Worm (Caenorhabditis elegans) whole organism, midembryonic: ENCODE results near the gene ugt-34.

Experiments
- T22C8.4 ChIP-seq: fragments of 200-800 bp; sonication (Bioruptor generic); IDR thresholded peaks from 2 replicates; pipeline ENCODE4 v1.3.6; 2022; ENCODE audit warnings: missing genetic modification characterization, missing compliant biosample characterization
- cog-1 ChIP-seq: sonication (generic microtip); optimal IDR thresholded peaks from 2 replicates; lab custom pipeline; 2016; ENCODE audit warnings: missing genetic modification characterization, missing compliant biosample characterization
- flt-1 ChIP-seq: fragments of 200-800 bp; sonication (Bioruptor generic); IDR thresholded peaks from 2 replicates; pipeline ENCODE4 v1.3.6; 2022; ENCODE audit warnings: missing genetic modification characterization, missing compliant biosample characterization
- klf-2 ChIP-seq: fragments of 200-800 bp; sonication (Bioruptor generic); conservative IDR thresholded peaks from 2 replicates; pipeline ENCODE4 v1.3.6; 2022; ENCODE audit warnings: missing genetic modification reagents, missing genetic modification characterization, missing compliant biosample characterization
- med-1 ChIP-seq: sonication (generic microtip); optimal IDR thresholded peaks from 2 replicates; lab custom pipeline; 2017; ENCODE audit warnings: missing genetic modification characterization, mild to moderate bottlenecking, missing compliant biosample characterization, antibody characterized with exemption, missing genetic modification reagents; ENCODE audit not compliant: insufficient read depth
- ref-1 ChIP-seq: fragments of 200-800 bp; sonication (Bioruptor generic); conservative IDR thresholded peaks from 2 replicates; pipeline ENCODE4 v1.3.6; 2022; ENCODE audit warnings: missing genetic modification reagents, missing genetic modification characterization, missing compliant biosample characterization
- tab-1 ChIP-seq: fragments of 200-800 bp; sonication (Bioruptor generic); IDR thresholded peaks from 2 replicates; pipeline ENCODE4 v1.3.6; 2022; ENCODE audit warnings: missing genetic modification characterization, missing compliant biosample characterization
- ztf-23 ChIP-seq: fragments of 200-800 bp; sonication (Bioruptor generic); IDR thresholded peaks from 2 replicates; pipeline ENCODE4 v1.3.6; 2022; ENCODE audit warnings: missing genetic modification reagents, missing genetic modification characterization, missing compliant biosample characterization
- ztf-29 ChIP-seq: fragments of 200-800 bp; sonication (Bioruptor generic); IDR thresholded peaks from 2 replicates; pipeline ENCODE4 v1.3.6; 2022; ENCODE audit warnings: missing genetic modification reagents, missing genetic modification characterization, missing compliant biosample characterization

ugt-34 gene

DNA sequence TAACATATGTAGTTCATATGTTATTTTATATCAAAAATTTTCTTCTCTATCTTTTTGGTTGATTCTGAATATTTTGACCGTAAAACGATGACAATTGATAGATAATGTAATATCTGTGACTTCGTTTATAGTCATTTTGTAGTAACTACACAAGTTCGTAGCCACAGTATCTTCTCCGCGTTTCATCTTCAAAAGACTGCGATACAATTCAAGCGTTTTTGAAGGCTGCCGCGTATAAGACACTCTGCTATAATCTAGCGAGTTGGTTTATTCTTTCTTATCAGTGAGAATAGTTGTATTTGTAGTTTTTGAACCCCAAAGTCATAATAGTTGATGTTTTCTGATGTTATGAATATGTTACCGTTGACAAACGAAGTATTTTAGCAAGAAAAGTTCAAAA, at the start of gene ugt-34:
Gene ugt-34 (minus strand): TSS at position 21 of the 400 bp plus-strand sequence.
- TF ChIP-seq ref-1 (GFP tag; lab: Robert Waterston, UW) (no peak), ztf-23 (GFP tag; lab: Robert Waterston, UW) (no peak), T22C8.4 (no peak), flt-1 (GFP tag; lab: Robert Waterston, UW) (no peak), tab-1 (GFP tag; lab: Robert Waterston, UW) (no peak), med-1 (GFP tag; lab: Kevin White, UChicago) (no peak), ztf-29 (GFP tag; lab: Robert Waterston, UW) (no peak), klf-2 (no peak)

DNA sequence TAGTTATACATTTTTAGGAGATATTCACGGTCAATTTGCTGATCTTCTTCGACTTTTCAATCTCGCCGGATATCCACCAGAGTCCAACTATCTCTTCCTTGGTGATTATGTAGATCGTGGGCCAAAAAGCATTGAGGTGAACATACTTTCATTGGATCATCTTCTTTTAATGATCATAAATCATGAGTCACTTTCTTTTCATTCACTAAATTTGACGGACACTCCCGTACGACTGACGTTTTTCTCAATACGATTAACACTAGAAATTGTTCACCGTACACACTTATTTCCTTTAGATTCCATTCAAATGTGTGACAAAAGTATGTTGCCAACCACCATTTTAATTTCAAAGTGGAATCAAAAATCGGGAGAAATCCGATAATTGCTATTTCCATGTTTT, 46.1 kb upstream of the ugt-34 start:
- TF ChIP-seq klf-2 (no peak), cog-1 (tag; lab: Kevin White, UChicago) (no peak), ztf-23 (GFP tag; lab: Robert Waterston, UW) (no peak), ref-1 (GFP tag; lab: Robert Waterston, UW) (no peak)

DNA sequence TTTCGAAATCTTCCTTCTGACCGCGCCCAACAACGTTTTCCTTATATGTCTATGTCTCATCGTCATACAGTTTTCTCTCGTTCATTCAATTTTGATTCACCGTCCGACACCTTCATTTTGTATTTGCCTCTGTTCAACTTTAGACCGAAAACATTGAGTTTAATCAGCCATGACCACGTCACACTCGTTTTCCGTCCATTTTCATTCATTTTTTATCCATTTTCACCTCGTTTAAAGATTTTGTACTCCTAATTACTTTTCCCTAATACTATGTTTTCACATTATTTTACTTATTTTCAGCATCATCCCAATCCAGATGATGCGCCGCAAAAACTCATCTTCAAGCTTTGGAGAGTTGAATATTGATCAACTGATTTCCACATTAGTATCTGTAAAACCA, 45.5 kb upstream of the ugt-34 start, which contains the start of gene pph-1:
Gene pph-1 (plus strand): TSS at position 301 of the 400 bp plus-strand sequence.
- no peak for TF ChIP-seq T22C8.4
- TF ChIP-seq flt-1 (GFP tag; lab: Robert Waterston, UW): no peak
- TF ChIP-seq cog-1 (tag; lab: Kevin White, UChicago): no peak
- TF ChIP-seq tab-1 (GFP tag; lab: Robert Waterston, UW): no peak
- TF ChIP-seq ref-1 (GFP tag; lab: Robert Waterston, UW): no peak
- no peak for TF ChIP-seq klf-2
- TF ChIP-seq ztf-29 (GFP tag; lab: Robert Waterston, UW): no peak
- TF ChIP-seq ztf-23 (GFP tag; lab: Robert Waterston, UW): no peak
- no peak for TF ChIP-seq med-1 (GFP tag; lab: Kevin White, UChicago)

DNA sequence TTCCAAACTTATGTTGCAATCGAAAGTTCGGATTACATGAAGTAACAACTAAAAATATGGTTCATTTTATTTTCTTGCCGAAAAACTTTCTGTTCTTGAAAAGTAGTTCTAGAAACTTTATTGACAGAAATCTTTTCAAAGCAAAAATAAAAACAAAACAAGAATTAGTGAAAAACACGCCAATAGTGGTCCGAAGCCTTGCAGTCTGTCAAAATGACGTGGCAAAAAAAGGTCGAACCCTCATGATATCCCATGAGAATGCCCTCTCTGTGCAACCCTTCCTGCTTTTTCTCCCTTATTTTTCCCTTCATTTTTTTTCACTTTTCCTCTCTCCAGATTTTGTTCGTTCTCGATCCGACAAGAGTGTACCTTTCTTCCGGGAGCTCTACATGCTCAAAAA, 42.3 kb upstream of the ugt-34 start:
- TF ChIP-seq cog-1 (tag; lab: Kevin White, UChicago): no peak
- TF ChIP-seq ztf-29 (GFP tag; lab: Robert Waterston, UW): no peak
- TF ChIP-seq med-1 (GFP tag; lab: Kevin White, UChicago): no peak
- TF ChIP-seq ztf-23 (GFP tag; lab: Robert Waterston, UW): no peak
- TF ChIP-seq T22C8.4: no peak
- TF ChIP-seq tab-1 (GFP tag; lab: Robert Waterston, UW): no peak
- TF ChIP-seq ref-1 (GFP tag; lab: Robert Waterston, UW): no peak
- no peak for TF ChIP-seq flt-1 (GFP tag; lab: Robert Waterston, UW)
- no peak for TF ChIP-seq klf-2

DNA sequence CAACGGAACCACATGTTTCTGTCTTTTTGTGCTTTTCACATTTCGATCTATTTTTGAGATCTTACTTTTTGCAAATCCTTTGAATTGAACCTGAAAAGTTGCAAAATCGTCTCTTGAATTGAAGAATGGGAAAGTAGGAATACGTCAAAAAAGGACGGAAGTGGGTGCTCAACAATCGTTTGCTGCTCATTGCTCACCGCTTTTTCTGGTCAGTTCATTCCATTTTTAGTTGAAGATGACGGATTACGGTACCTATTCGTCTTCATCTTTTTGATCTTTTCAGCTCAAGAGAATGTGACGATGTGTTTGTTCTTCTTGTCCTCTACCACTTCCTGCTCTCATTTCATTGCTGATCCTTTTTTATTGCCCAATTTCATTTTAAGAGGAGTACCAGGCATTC, 38.4 kb upstream of the ugt-34 start, which contains the start of gene C05A2.4:
Gene C05A2.4 (plus strand): TSS at position 301 of the 400 bp plus-strand sequence.
- TF ChIP-seq med-1 (GFP tag; lab: Kevin White, UChicago) (no peak), ztf-29 (GFP tag; lab: Robert Waterston, UW) (no peak), klf-2 (no peak), cog-1 (tag; lab: Kevin White, UChicago) (no peak), tab-1 (GFP tag; lab: Robert Waterston, UW) (no peak), ref-1 (GFP tag; lab: Robert Waterston, UW) (no peak), flt-1 (GFP tag; lab: Robert Waterston, UW) (no peak), ztf-23 (GFP tag; lab: Robert Waterston, UW) (no peak), T22C8.4 (no peak)

DNA sequence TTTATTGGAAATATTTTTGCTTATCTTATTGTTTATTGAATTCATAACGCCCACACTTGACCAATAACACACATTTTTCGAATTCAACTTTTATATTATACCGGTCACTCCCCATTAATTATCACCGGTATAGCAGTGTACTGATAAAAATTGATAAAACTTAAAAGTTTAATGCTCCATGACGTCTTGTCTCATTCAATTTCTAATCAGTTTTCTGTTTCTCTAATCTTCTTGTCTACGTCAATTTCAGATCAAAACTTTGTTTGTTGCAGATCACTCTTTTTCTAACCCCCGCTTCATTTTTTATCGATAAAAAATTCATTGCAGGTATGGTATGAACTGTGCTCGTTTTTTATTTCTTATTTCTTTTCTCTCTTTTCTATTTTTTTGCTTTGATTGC, 37.0 kb upstream of the ugt-34 start:
- TF ChIP-seq ztf-29 (GFP tag; lab: Robert Waterston, UW): no peak
- TF ChIP-seq tab-1 (GFP tag; lab: Robert Waterston, UW): no peak
- TF ChIP-seq flt-1 (GFP tag; lab: Robert Waterston, UW): no peak
- no peak for TF ChIP-seq klf-2
- TF ChIP-seq ref-1 (GFP tag; lab: Robert Waterston, UW): no peak
- TF ChIP-seq ztf-23 (GFP tag; lab: Robert Waterston, UW): no peak
- TF ChIP-seq cog-1 (tag; lab: Kevin White, UChicago): no peak
- TF ChIP-seq T22C8.4: no peak
- TF ChIP-seq med-1 (GFP tag; lab: Kevin White, UChicago): no peak

DNA sequence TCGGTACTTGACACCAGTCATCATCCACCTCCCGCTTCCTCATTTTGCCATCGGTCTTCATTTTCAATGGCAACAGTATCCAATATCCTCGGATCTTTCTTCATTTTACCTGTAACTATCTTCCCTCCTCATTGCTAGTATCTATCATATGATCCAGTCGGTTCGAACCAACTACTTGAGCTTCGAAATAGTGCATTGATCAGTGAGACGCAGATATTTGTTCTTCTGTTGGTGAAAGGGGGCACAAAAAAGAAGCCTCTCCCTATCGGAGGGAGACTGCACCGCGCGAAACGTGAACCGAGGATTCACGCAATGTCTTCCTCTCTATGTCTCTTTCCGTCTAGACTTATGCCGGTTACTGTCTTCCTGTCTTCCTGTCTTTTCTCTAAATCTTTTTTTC, 34.5 kb upstream of the ugt-34 start:
- TF ChIP-seq klf-2: no peak
- TF ChIP-seq T22C8.4: no peak
- no peak for TF ChIP-seq ztf-23 (GFP tag; lab: Robert Waterston, UW)
- TF ChIP-seq cog-1 (tag; lab: Kevin White, UChicago): no peak
- no peak for TF ChIP-seq tab-1 (GFP tag; lab: Robert Waterston, UW)
- no peak for TF ChIP-seq flt-1 (GFP tag; lab: Robert Waterston, UW)
- no peak for TF ChIP-seq ztf-29 (GFP tag; lab: Robert Waterston, UW)
- TF ChIP-seq ref-1 (GFP tag; lab: Robert Waterston, UW): no peak
- no peak for TF ChIP-seq med-1 (GFP tag; lab: Kevin White, UChicago)

DNA sequence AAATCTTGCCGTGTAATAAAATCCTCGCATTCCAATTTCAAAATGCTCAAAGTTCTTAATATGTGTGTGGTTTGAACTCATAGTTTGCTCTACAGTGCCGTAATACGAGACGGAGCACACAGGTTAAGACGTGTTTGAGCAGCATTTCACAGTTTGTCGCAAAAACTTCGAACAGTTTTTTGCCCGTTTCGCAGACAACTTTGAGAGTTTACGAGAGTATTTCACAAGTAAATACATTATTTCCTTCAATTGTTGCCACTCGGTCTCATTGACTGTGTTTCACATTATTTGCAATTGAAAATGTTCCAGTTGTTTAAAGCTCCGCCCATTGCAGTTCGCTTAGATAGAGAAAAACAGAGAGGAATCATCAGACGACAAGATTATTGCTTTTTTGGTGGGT, 30.8 kb upstream of the ugt-34 start, which contains the start of gene F29F11.20:
Gene F29F11.20 (plus strand): TSS at position 301 of the 400 bp plus-strand sequence.
- TF ChIP-seq tab-1 (GFP tag; lab: Robert Waterston, UW): no peak

DNA sequence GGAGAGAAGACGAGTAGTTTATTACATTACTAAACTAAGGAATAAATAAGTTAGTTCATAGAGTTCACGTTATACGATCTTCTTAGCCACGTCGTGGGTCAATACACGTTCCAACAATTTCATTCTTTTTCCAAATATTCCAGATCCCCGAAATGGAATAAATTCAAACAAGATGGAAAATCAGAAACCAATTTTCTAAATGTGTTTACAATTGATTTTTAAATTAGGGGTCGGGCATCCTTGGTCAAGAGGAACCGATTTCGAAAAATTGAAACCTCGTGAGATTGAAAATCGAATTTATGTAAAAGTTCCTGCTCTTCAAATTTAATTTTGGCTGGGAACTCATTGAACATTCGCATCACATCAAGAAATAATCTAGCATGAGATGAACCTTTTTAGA, 28.0 kb upstream of the ugt-34 start:
- TF ChIP-seq ztf-23 (GFP tag; lab: Robert Waterston, UW) (no peak), klf-2 (no peak), med-1 (GFP tag; lab: Kevin White, UChicago) (no peak), cog-1 (tag; lab: Kevin White, UChicago) (no peak), flt-1 (GFP tag; lab: Robert Waterston, UW) (no peak), ref-1 (GFP tag; lab: Robert Waterston, UW) (no peak), ztf-29 (GFP tag; lab: Robert Waterston, UW) (no peak), T22C8.4 (no peak), tab-1 (GFP tag; lab: Robert Waterston, UW) (no peak)

DNA sequence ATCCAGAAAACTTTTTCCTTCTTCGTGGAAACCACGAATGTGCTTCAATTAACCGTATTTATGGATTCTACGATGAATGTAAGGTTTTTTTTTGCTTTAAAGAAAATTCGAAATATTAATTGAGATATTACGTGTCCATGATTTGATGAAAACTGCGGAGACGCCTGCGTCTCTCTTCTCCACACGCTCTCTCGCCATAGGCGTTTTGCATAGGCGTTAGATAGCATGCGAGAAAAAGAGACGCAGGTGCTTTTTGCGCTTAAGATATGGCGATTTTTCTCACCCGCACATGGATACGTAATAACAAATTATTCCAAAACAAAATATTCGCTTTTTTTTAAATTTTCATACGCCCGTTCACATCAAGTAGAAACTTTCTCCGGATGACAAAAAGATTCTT, 26.7 kb upstream of the ugt-34 start:
- no peak for TF ChIP-seq ref-1 (GFP tag; lab: Robert Waterston, UW)
- no peak for TF ChIP-seq med-1 (GFP tag; lab: Kevin White, UChicago)
